Worm (Caenorhabditis elegans): ENCODE measurements around the gene C01G6.3.

C01G6.3 gene

ce11 chrII:9231240-9231639 lies 38.4 kb upstream of the C01G6.3 start, which contains the start of gene gst-13 (continued):
- no peak for TF ChIP-seq tra-1 (GFP tag; IDR thresholded peaks at IDR 0.05)
- TF ChIP-seq F10B5.3 (tag; optimal IDR thresholded peaks at IDR 0.05), result no peak
- no peak for TF ChIP-seq madf-9 (GFP tag; conservative IDR thresholded peaks at IDR 0.05)

ce11 chrII:9232493-9232892 lies 37.2 kb upstream of the C01G6.3 start:
- TF ChIP-seq zip-2 (tag; optimal IDR thresholded peaks at IDR 0.05) (no peak), aha-1 (tag) (no peak), jun-1 (tag; optimal IDR thresholded peaks at IDR 0.05) (no peak), mep-1 (tag; optimal IDR thresholded peaks at IDR 0.05) (no peak), nhr-42 (GFP tag; IDR thresholded peaks at IDR 0.05) (no peak), fos-1 (tag; optimal IDR thresholded peaks at IDR 0.05) (no peak), attf-4 (tag; optimal IDR thresholded peaks at IDR 0.05) (no peak), sdz-12 (GFP tag; optimal IDR thresholded peaks at IDR 0.05) (no peak), daf-12 (tag; optimal IDR thresholded peaks at IDR 0.05) (no peak), F44E2.7 (GFP tag; IDR thresholded peaks at IDR 0.05) (no peak), pha-4 (GFP tag; IDR thresholded peaks at IDR 0.05) (no peak), pha-4 (tag; optimal IDR thresholded peaks at IDR 0.05) (no peak)

DNA sequence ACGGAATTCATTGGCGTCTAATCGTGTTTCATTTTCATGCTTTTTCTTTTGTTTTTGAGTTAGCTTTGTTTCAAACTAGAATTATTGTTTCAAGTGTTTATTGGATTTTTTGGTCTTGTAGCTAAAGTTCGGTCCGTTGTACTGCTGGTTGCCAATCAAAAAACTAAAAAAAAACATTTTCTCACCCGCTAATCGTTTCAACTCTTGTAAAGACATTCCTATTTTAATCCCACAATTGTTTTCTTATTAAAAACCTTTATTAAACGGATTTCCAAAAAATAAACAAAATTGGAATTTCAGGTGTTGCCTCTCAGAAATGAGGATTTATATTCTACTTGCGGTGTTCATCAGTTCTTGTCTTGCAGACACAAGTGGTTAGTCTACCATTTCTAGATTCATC lies 36.8 kb upstream of the C01G6.3 start, which contains the start of gene T26C5.2:
Gene T26C5.2, plus strand, starts transcription at position 301 of the 400 bp plus-strand sequence.
- no peak for TF ChIP-seq lin-1 (GFP tag; IDR thresholded peaks at IDR 0.05)
- TF ChIP-seq nhr-6 (tag; optimal IDR thresholded peaks at IDR 0.05), result no peak
- no peak for TF ChIP-seq nhr-42 (GFP tag; IDR thresholded peaks at IDR 0.05)
- no peak for TF ChIP-seq mep-1 (tag; optimal IDR thresholded peaks at IDR 0.05)
- no peak for TF ChIP-seq ztf-11 (tag; optimal IDR thresholded peaks at IDR 0.05)
- no peak for TF ChIP-seq aha-1 (tag)
- no peak for TF ChIP-seq madf-5 (GFP tag; IDR thresholded peaks at IDR 0.05)
- TF ChIP-seq zip-11 (GFP tag; IDR thresholded peaks at IDR 0.05), result no peak
- TF ChIP-seq ZK546.5 (tag; optimal IDR thresholded peaks at IDR 0.05), result no peak
- TF ChIP-seq lin-39 (tag; optimal IDR thresholded peaks at IDR 0.05), result no peak
- TF ChIP-seq mes-2 (tag; optimal IDR thresholded peaks at IDR 0.05; ENCODE audit: poor library complexity, severe bottlenecking), result no peak
- TF ChIP-seq dve-1 (tag; optimal IDR thresholded peaks at IDR 0.05; ENCODE audit: insufficient read depth), result no peak
- TF ChIP-seq egl-43 (GFP tag; IDR thresholded peaks at IDR 0.05), result no peak
- TF ChIP-seq ctbp-1 (GFP tag; IDR thresholded peaks at IDR 0.05), result no peak
- no peak for TF ChIP-seq ceh-28 (tag; optimal IDR thresholded peaks at IDR 0.05)

ce11 chrII:9233813-9234212 lies 35.9 kb upstream of the C01G6.3 start:
- TF ChIP-seq spr-1 (tag; optimal IDR thresholded peaks at IDR 0.05) (no peak), nhr-28 (tag; optimal IDR thresholded peaks at IDR 0.05) (peak; percentile 28), unc-62 (GFP tag; optimal IDR thresholded peaks at IDR 0.05 in 1 of 2) (peak in 1 of 2 experiments; percentile 63), unc-62 (tag; optimal IDR thresholded peaks at IDR 0.05) (no peak), mxl-3 (GFP tag; optimal IDR thresholded peaks at IDR 0.05) (peak; percentile 52), Y105C5A.15 (GFP tag; IDR thresholded peaks at IDR 0.05) (no peak)

DNA sequence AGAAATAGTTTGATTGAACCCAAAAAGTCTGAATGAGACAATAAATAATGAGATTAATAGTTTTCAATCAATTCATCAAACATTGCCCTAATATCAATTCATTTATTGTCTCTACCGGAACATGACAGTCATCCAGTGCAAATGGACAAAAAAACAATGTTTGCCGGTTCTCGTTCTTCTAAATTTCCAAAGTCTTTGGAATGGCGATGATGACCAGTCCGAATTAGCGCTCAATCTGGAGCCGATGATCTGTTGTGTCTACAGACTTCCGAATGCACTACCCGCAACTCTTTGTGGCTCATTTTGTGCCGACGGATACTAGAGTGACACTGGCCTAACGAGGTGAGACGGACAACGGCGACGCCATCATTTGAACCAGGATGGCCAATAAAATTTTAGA lies 33.4 kb upstream of the C01G6.3 start, which contains the start of gene T26C5.3:
Gene T26C5.3, plus strand, starts transcription at position 301 of the 400 bp plus-strand sequence.
- TF ChIP-seq lim-7 (GFP tag; IDR thresholded peaks at IDR 0.05), result no peak
- no peak for TF ChIP-seq tag-97 (GFP tag; IDR thresholded peaks at IDR 0.05)
- no peak for TF ChIP-seq F10B5.3 (tag; optimal IDR thresholded peaks at IDR 0.05)
- TF ChIP-seq nhr-76 (tag; optimal IDR thresholded peaks at IDR 0.05), result no peak
- no peak for TF ChIP-seq lin-38 (GFP tag; IDR thresholded peaks at IDR 0.05)
- no peak for TF ChIP-seq lin-39 (tag; optimal IDR thresholded peaks at IDR 0.05)
- no peak for TF ChIP-seq mxl-2 (GFP tag; conservative IDR thresholded peaks at IDR 0.05)
- TF ChIP-seq ceh-44 (GFP tag; IDR thresholded peaks at IDR 0.05), result no peak
- TF ChIP-seq hlh-11 (tag; optimal IDR thresholded peaks at IDR 0.05), result no peak
- TF ChIP-seq ZK546.5 (tag; optimal IDR thresholded peaks at IDR 0.05), result no peak
- no peak for TF ChIP-seq daf-19 (GFP tag; conservative IDR thresholded peaks at IDR 0.05)
- no peak for TF ChIP-seq tra-1 (GFP tag; IDR thresholded peaks at IDR 0.05)
